Fruit fly (Drosophila melanogaster): ENCODE measurements around the gene Ac13E.

dm6 chrX:15574384-15574783 is 20.3 kb upstream of the Ac13E start, which contains the start of gene CG9213:
- TF ChIP-seq CG8478 (optimal IDR thresholded peaks at IDR 0.05) (no peak), usp (GFP tag; optimal IDR thresholded peaks at IDR 0.05) (no peak), psq (optimal IDR thresholded peaks at IDR 0.05) (no peak)
